Worm (Caenorhabditis elegans) whole organism, L4 larva: ENCODE measurements around the gene K05F1.9.

Experiments
- F26F4.8 ChIP-seq: fragments of 200-800 bp; sonication (Bioruptor generic); conservative IDR thresholded peaks from 2 replicates; pipeline ENCODE4 v1.3.6; 2022; ENCODE audit warnings: missing genetic modification characterization, missing compliant biosample characterization
- F37D6.2 ChIP-seq: sonication (generic microtip); optimal IDR thresholded peaks from 2 replicates; lab custom pipeline; 2016; ENCODE audit warnings: mild to moderate bottlenecking, missing genetic modification characterization, missing compliant biosample characterization
- T20F7.1 ChIP-seq: fragments of 200-800 bp; sonication (Bioruptor generic); optimal IDR thresholded peaks from 2 replicates; lab custom pipeline; 2018; ENCODE audit warnings: mild to moderate bottlenecking, missing genetic modification characterization, missing compliant biosample characterization
- T26A8.4 ChIP-seq: fragments of 200-800 bp; sonication (Bioruptor generic); IDR thresholded peaks from 2 replicates; pipeline ENCODE4 v1.3.6; 2022; ENCODE audit warnings: missing genetic modification characterization, missing compliant biosample characterization
- Y105C5A.15 ChIP-seq: fragments of 200-800 bp; sonication (Bioruptor generic); IDR thresholded peaks from 2 replicates; pipeline ENCODE4 v1.3.6; 2022; ENCODE audit warnings: missing genetic modification characterization, missing compliant biosample characterization
- Y48G9A.11 ChIP-seq: fragments of 200-800 bp; sonication (Bioruptor generic); IDR thresholded peaks from 2 replicates; pipeline ENCODE4 v1.3.6; 2022; ENCODE audit warnings: missing genetic modification reagents, missing genetic modification characterization, missing compliant biosample characterization
- Y75B8A.6 ChIP-seq: fragments of 200-800 bp; sonication (Bioruptor generic); IDR thresholded peaks from 2 replicates; pipeline ENCODE4 v1.3.6; 2022; ENCODE audit warnings: missing genetic modification reagents, missing genetic modification characterization, missing compliant biosample characterization
- ZK546.5 ChIP-seq, 2 experiments: sonication (generic microtip); optimal IDR thresholded peaks; 2 replicates each; lab custom pipeline; 2017; ENCODE audit warnings: missing biosample characterization in 2 of 2, missing genetic modification characterization in 2 of 2
- ceh-32 ChIP-seq: sonication (generic microtip); optimal IDR thresholded peaks from 2 replicates; lab custom pipeline; 2016; ENCODE audit warnings: mild to moderate bottlenecking, missing genetic modification characterization, missing compliant biosample characterization; ENCODE audit not compliant: poor library complexity
- ceh-82 ChIP-seq: sonication (generic microtip); optimal IDR thresholded peaks from 2 replicates; lab custom pipeline; 2017; ENCODE audit warnings: missing biosample characterization, missing genetic modification characterization
- cey-2 ChIP-seq: sonication (generic microtip); optimal IDR thresholded peaks from 3 replicates; lab custom pipeline; 2017; ENCODE audit warnings: missing genetic modification characterization, mild to moderate bottlenecking, missing compliant biosample characterization, antibody characterized with exemption, borderline replicate concordance; ENCODE audit not compliant: insufficient read depth
- daf-16 ChIP-seq, 3 experiments: sonication (generic microtip); optimal IDR thresholded peaks; 2 replicates each; lab custom pipeline; 2016 to 2017; ENCODE audit warnings: missing genetic modification characterization in 3 of 3, missing genetic modification reagents in 3 of 3, mild to moderate bottlenecking in 2 of 3, missing compliant biosample characterization in 2 of 3, missing biosample characterization in 1 of 3, moderate library complexity in 1 of 3
- dmd-6 ChIP-seq: fragments of 200-800 bp; sonication (Bioruptor generic); IDR thresholded peaks from 2 replicates; pipeline ENCODE4 v1.3.6; 2022; ENCODE audit warnings: missing genetic modification reagents, missing genetic modification characterization, missing compliant biosample characterization
- dmd-8 ChIP-seq: fragments of 200-800 bp; sonication (Bioruptor generic); IDR thresholded peaks from 2 replicates; pipeline ENCODE4 v1.3.6; 2022; ENCODE audit warnings: missing genetic modification characterization, missing compliant biosample characterization
- dpl-1 ChIP-seq: fragments of 150-350 bp; optimal IDR thresholded peaks from 2 replicates; lab custom pipeline; 2014; ENCODE audit warnings: missing biosample characterization, missing genetic modification reagents, missing genetic modification characterization
- egl-27 ChIP-seq: sonication (generic microtip); optimal IDR thresholded peaks from 3 replicates; lab custom pipeline; 2017; ENCODE audit warnings: missing biosample characterization, missing genetic modification reagents, missing genetic modification characterization
- gei-8 ChIP-seq: fragments of 200-800 bp; sonication (Bioruptor generic); optimal IDR thresholded peaks from 2 replicates; lab custom pipeline; 2018; ENCODE audit warnings: mild to moderate bottlenecking, missing genetic modification characterization, missing compliant biosample characterization
- hif-1 ChIP-seq, 2 experiments: sonication (generic microtip); optimal IDR thresholded peaks; 2 replicates each; lab custom pipeline; 2016 to 2017; ENCODE audit warnings: missing compliant biosample characterization in 2 of 2, missing genetic modification characterization in 2 of 2, missing genetic modification reagents in 2 of 2, missing genotype in 2 of 2, mild to moderate bottlenecking in 1 of 2
- hlh-11 ChIP-seq: fragments of 200-800 bp; sonication (Bioruptor generic); optimal IDR thresholded peaks from 2 replicates; lab custom pipeline; 2018; ENCODE audit warnings: mild to moderate bottlenecking, missing genetic modification characterization, missing compliant biosample characterization
- hmg-1.1 ChIP-seq: fragments of 200-800 bp; sonication (Bioruptor generic); IDR thresholded peaks from 2 replicates; pipeline ENCODE4 v1.3.6; 2022; ENCODE audit warnings: missing genetic modification reagents, missing genetic modification characterization, missing compliant biosample characterization
- lir-3 ChIP-seq: sonication (generic microtip); optimal IDR thresholded peaks from 2 replicates; lab custom pipeline; 2016; ENCODE audit warnings: mild to moderate bottlenecking, missing genetic modification characterization, missing compliant biosample characterization
- lsy-2 ChIP-seq, 2 experiments: fragments of 150-350 bp in 1 of 2; sonication (generic microtip) in 1 of 2; optimal IDR thresholded peaks; 2 replicates each; lab custom pipeline; 2014 to 2017; ENCODE audit warnings: missing biosample characterization in 2 of 2, missing genetic modification characterization in 2 of 2
- madf-5 ChIP-seq, 2 experiments: fragments of 200-800 bp; sonication (Bioruptor generic); IDR thresholded peaks; 2 replicates each; pipeline ENCODE4 v1.3.6; 2022; ENCODE audit warnings: missing compliant biosample characterization in 2 of 2, missing genetic modification characterization in 2 of 2
- madf-9 ChIP-seq: fragments of 200-800 bp; sonication (Bioruptor generic); conservative IDR thresholded peaks from 2 replicates; pipeline ENCODE4 v1.3.6; 2022; ENCODE audit warnings: missing genetic modification reagents, missing genetic modification characterization, missing compliant biosample characterization
- mdl-1 ChIP-seq, 2 experiments: fragments of 150-350 bp in 1 of 2; sonication (generic microtip) in 1 of 2; optimal IDR thresholded peaks; 2 replicates each; lab custom pipeline; 2014 to 2017; ENCODE audit warnings: missing biosample characterization in 2 of 2, missing genetic modification characterization in 2 of 2
- mdt-29 ChIP-seq: fragments of 200-800 bp; sonication (Bioruptor generic); IDR thresholded peaks from 2 replicates; pipeline ENCODE4 v1.3.6; 2022; ENCODE audit warnings: missing genetic modification reagents, missing genetic modification characterization, missing compliant biosample characterization
- mxl-2 ChIP-seq: fragments of 200-800 bp; sonication (Bioruptor generic); conservative IDR thresholded peaks from 2 replicates; pipeline ENCODE4 v1.3.6; 2022; ENCODE audit warnings: missing genetic modification reagents, missing genetic modification characterization, missing compliant biosample characterization
- nhr-102 ChIP-seq: sonication (generic microtip); optimal IDR thresholded peaks from 2 replicates; lab custom pipeline; 2016; ENCODE audit warnings: mild to moderate bottlenecking, missing genetic modification characterization, moderate library complexity, missing compliant biosample characterization
- nhr-11 ChIP-seq: fragments of 150-350 bp; optimal IDR thresholded peaks from 2 replicates; lab custom pipeline; 2014; ENCODE audit warnings: missing biosample characterization, missing genetic modification characterization
- nhr-48 ChIP-seq: sonication (generic microtip); optimal IDR thresholded peaks from 2 replicates; lab custom pipeline; 2016; ENCODE audit warnings: mild to moderate bottlenecking, missing genetic modification characterization, missing compliant biosample characterization
- php-3 ChIP-seq: fragments of 200-800 bp; sonication (Bioruptor generic); IDR thresholded peaks from 2 replicates; pipeline ENCODE4 v1.3.6; 2022; ENCODE audit warnings: missing genetic modification reagents, missing genetic modification characterization, missing compliant biosample characterization
- set-16 ChIP-seq: fragments of 200-800 bp; sonication (Bioruptor generic); IDR thresholded peaks from 2 replicates; pipeline ENCODE4 v1.3.6; 2022; ENCODE audit warnings: missing genetic modification reagents, missing genetic modification characterization, missing compliant biosample characterization
- skn-1 ChIP-seq: fragments of 150-350 bp; optimal IDR thresholded peaks from 2 replicates; lab custom pipeline; 2014; ENCODE audit warnings: missing biosample characterization, missing genetic modification characterization
- spr-1 ChIP-seq: sonication (generic microtip); optimal IDR thresholded peaks from 2 replicates; lab custom pipeline; 2016; ENCODE audit warnings: mild to moderate bottlenecking, missing genetic modification characterization, missing compliant biosample characterization
- tag-97 ChIP-seq: fragments of 200-800 bp; sonication (Bioruptor generic); IDR thresholded peaks from 2 replicates; pipeline ENCODE4 v1.3.6; 2022; ENCODE audit warnings: missing genetic modification characterization, missing compliant biosample characterization
- zip-11 ChIP-seq: fragments of 200-800 bp; sonication (Bioruptor generic); IDR thresholded peaks from 2 replicates; pipeline ENCODE4 v1.3.6; 2022; ENCODE audit warnings: missing genetic modification characterization, missing compliant biosample characterization
- ztf-11 ChIP-seq: fragments of 150-350 bp; optimal IDR thresholded peaks from 2 replicates; lab custom pipeline; 2014; ENCODE audit warnings: missing biosample characterization, missing genetic modification characterization

K05F1.9 gene

ce11 chrII:5804288-5804687 lies 3.3 kb upstream of the K05F1.9 start (continued):
- TF ChIP-seq php-3 (GFP tag; lab: Robert Waterston, UW) (peak; percentile 96), nhr-102 (tag; lab: Kevin White, UChicago) (no peak), egl-27 (tag; lab: Kevin White, UChicago) (no peak), tag-97 (GFP tag; lab: Robert Waterston, UW) (no peak)

ce11 chrII:5799553-5799952 lies 1.4 kb downstream of the K05F1.9 start, which contains the start of gene K05F1.8:
K05F1.8 (minus strand) TSS chrII:5799653.
- TF ChIP-seq madf-9 (GFP tag; lab: Robert Waterston, UW) (no peak), lir-3 (tag; lab: Kevin White, UChicago) (no peak), Y105C5A.15 (no peak), T26A8.4 (GFP tag; lab: Robert Waterston, UW) (no peak), nhr-48 (no peak), mdl-1 (tag; optimal IDR thresholded peaks at IDR 0.05; lab: Kevin White, UChicago) (no peak), lsy-2 (tag; optimal IDR thresholded peaks at IDR 0.05; lab: Kevin White, UChicago) (no peak), madf-5 (GFP tag; IDR thresholded peaks at IDR 0.05; lab: Robert Waterston, UW) (no peak), F37D6.2 (tag; lab: Kevin White, UChicago) (no peak), ceh-32 (tag; lab: Kevin White, UChicago) (no peak), Y75B8A.6 (GFP tag; lab: Robert Waterston, UW) (no peak), ztf-11 (no peak), dpl-1 (GFP tag; lab: Kevin White, UChicago) (no peak)

- TF ChIP-seq hlh-11 (tag; lab: Kevin White, UChicago) (no peak), hif-1 (tag; optimal IDR thresholded peaks at IDR 0.05; lab: Kevin White, UChicago) (no peak), skn-1 (tag; lab: Kevin White, UChicago) (no peak), ceh-82 (tag; lab: Kevin White, UChicago) (no peak), egl-27 (tag; lab: Kevin White, UChicago) (no peak), dmd-8 (GFP tag; lab: Robert Waterston, UW) (no peak), set-16 (GFP tag; lab: Robert Waterston, UW) (no peak), Y48G9A.11 (no peak), nhr-11 (tag; lab: Kevin White, UChicago) (no peak), daf-16 (GFP tag; optimal IDR thresholded peaks at IDR 0.05; lab: Kevin White, UChicago) (no peak), daf-16 (tag; optimal IDR thresholded peaks at IDR 0.05; lab: Kevin White, UChicago) (no peak)
Observed at ce11 chrII:5797348-5797977, 3.5 kb downstream of the K05F1.9 start, which contains the start of the genes msp-63 and msp-142. msp-63 (minus strand) TSS chrII:5797448. msp-142 (plus strand) TSS chrII:5797927.

ce11 chrII:5794195-5794594 lies 6.8 kb downstream of the K05F1.9 start, which contains the start of gene acdh-8:
acdh-8 (plus strand) TSS chrII:5794495.
- TF ChIP-seq dmd-6 (GFP tag; lab: Robert Waterston, UW), result no peak
- TF ChIP-seq zip-11 (GFP tag; lab: Robert Waterston, UW), result no peak
- no peak for TF ChIP-seq egl-27 (tag; lab: Kevin White, UChicago)

- TF ChIP-seq F26F4.8 (GFP tag; lab: Robert Waterston, UW), result no peak
- TF ChIP-seq mdt-29, result no peak
- no peak for TF ChIP-seq gei-8
- no peak for TF ChIP-seq spr-1 (tag; lab: Kevin White, UChicago)
- no peak for TF ChIP-seq F37D6.2 (tag; lab: Kevin White, UChicago)
- no peak for TF ChIP-seq hmg-1.1 (GFP tag; lab: Robert Waterston, UW)
- TF ChIP-seq T20F7.1 (GFP tag; lab: Kevin White, UChicago), result no peak
- no peak for TF ChIP-seq cey-2 (tag; lab: Kevin White, UChicago)
- TF ChIP-seq mxl-2 (GFP tag; lab: Robert Waterston, UW), result no peak
- no peak for TF ChIP-seq dpl-1 (GFP tag; lab: Kevin White, UChicago)
- no peak for TF ChIP-seq ZK546.5 (tag; optimal IDR thresholded peaks at IDR 0.05; lab: Kevin White, UChicago)
- no peak for TF ChIP-seq ceh-82 (tag; lab: Kevin White, UChicago)
Observed at ce11 chrII:5792490-5792889, 8.5 kb downstream of the K05F1.9 start, which contains the start of gene K05F1.14. K05F1.14 (minus strand) TSS chrII:5792590.
